Worm (Caenorhabditis elegans): ENCODE results near the gene pph-1.

Gene pph-1

DNA sequence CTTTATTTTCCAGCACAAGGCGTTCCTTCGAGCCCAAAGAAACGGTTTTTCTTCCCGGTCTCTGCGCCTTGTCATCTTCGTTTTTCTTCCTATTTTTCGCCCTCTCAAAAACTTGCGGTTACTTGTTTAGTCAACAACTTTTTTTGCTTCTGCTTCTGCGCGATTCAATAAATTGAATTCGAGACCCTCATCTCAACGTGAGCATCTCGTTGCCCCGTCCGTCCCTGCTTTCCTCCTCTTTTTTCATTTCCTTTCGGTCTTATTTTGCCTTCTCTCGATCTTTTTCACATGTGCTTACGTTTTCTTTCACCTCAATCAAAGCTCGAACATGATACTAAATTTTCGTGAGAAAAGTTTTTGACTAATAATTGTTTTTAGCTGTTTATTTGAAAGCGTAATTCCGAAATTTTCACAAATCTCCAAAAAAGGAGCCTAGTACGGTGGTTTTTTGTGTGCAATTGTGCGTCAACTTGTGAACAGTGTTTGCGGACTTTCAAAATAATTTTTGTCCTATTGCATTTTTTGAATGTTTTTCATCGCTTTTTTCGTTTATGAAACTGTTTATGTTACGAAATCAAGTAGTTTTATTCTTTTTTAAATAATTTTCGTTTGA lies 22.3 kb upstream of the pph-1 start:
- TF ChIP-seq cebp-1 (GFP tag; IDR thresholded peaks at IDR 0.05), result no peak
- peak; percentile 11 for TF ChIP-seq cebp-1 (tag; optimal IDR thresholded peaks at IDR 0.05)
- TF ChIP-seq snpc-4 (GFP tag; optimal IDR thresholded peaks at IDR 0.05), result no peak
- TF ChIP-seq snpc-4 (tag; optimal IDR thresholded peaks at IDR 0.05), result no peak
- no peak for TF ChIP-seq Y56A3A.18 (GFP tag; IDR thresholded peaks at IDR 0.05)
- no peak for TF ChIP-seq akir-1 (GFP tag; optimal IDR thresholded peaks at IDR 0.05)
- TF ChIP-seq nfyb-1 (GFP tag; IDR thresholded peaks at IDR 0.05), result no peak
- TF ChIP-seq C17E4.6 (GFP tag; IDR thresholded peaks at IDR 0.05), result no peak
- no peak for TF ChIP-seq Y95B8A.8 (GFP tag; IDR thresholded peaks at IDR 0.05)
- no peak for TF ChIP-seq ceh-79 (tag; optimal IDR thresholded peaks at IDR 0.05)
- no peak for TF ChIP-seq madf-8 (GFP tag; conservative IDR thresholded peaks at IDR 0.05)
- no peak for TF ChIP-seq ztf-28 (GFP tag; IDR thresholded peaks at IDR 0.05)
- no peak for TF ChIP-seq repo-1 (tag; optimal IDR thresholded peaks at IDR 0.05)
- no peak for TF ChIP-seq nfya-1 (tag; optimal IDR thresholded peaks at IDR 0.05; ENCODE audit: borderline replicate concordance, insufficient read depth)
- peak; percentile 51 for TF ChIP-seq lsl-1 (GFP tag; optimal IDR thresholded peaks at IDR 0.05)
- no peak for TF ChIP-seq ceh-91 (GFP tag; IDR thresholded peaks at IDR 0.05)
- no peak for TF ChIP-seq D2030.7 (GFP tag; IDR thresholded peaks at IDR 0.05)
- no peak for TF ChIP-seq lsy-27 (tag; optimal IDR thresholded peaks at IDR 0.05; ENCODE audit: borderline replicate concordance, insufficient read depth)

ce11 chrV:10681117-10681959 lies 21.0 kb upstream of the pph-1 start:
- TF ChIP-seq Y67H2A.10 (GFP tag; conservative IDR thresholded peaks at IDR 0.05) (no peak), C06A6.2 (GFP tag; conservative IDR thresholded peaks at IDR 0.05) (no peak), ets-4 (GFP tag; optimal IDR thresholded peaks at IDR 0.05) (no peak), F52B5.7 (tag; optimal IDR thresholded peaks at IDR 0.05) (peak; percentile 33), F49E8.2 (tag; optimal IDR thresholded peaks at IDR 0.05; ENCODE audit: insufficient read depth) (no peak), chd-7 (tag; optimal IDR thresholded peaks at IDR 0.05) (peak; percentile 27), sea-2 (GFP tag; IDR thresholded peaks at IDR 0.05) (no peak), hrde-1 (tag; optimal IDR thresholded peaks at IDR 0.05; ENCODE audit: borderline replicate concordance) (no peak), snpc-1.3 (tag; optimal IDR thresholded peaks at IDR 0.05; ENCODE audit: insufficient read depth) (no peak), atf-7 (tag; optimal IDR thresholded peaks at IDR 0.05) (no peak), tbx-9 (tag; optimal IDR thresholded peaks at IDR 0.05; ENCODE audit: borderline replicate concordance) (no peak), B0336.3 (GFP tag; IDR thresholded peaks at IDR 0.05) (peak; percentile 79; the same call in 1 of the 2 replicates), ZK185.1 (tag; optimal IDR thresholded peaks at IDR 0.05; ENCODE audit: poor library complexity, severe bottlenecking) (no peak), ztf-3 (GFP tag; optimal IDR thresholded peaks at IDR 0.05) (no peak), ztf-22 (GFP tag; optimal IDR thresholded peaks at IDR 0.05) (peak; percentile 42), ekl-4 (GFP tag; IDR thresholded peaks at IDR 0.05) (no peak), die-1 (tag; optimal IDR thresholded peaks at IDR 0.05) (peak; percentile 33), unc-62 (GFP tag; optimal IDR thresholded peaks at IDR 0.05) (no peak), nhr-27 (tag; optimal IDR thresholded peaks at IDR 0.05) (no peak), cebp-2 (GFP tag; IDR thresholded peaks at IDR 0.05) (no peak), lsy-27 (tag; optimal IDR thresholded peaks at IDR 0.05; ENCODE audit: borderline replicate concordance, insufficient read depth) (no peak), aptf-2 (GFP tag; conservative IDR thresholded peaks at IDR 0.05) (no peak), him-1 (tag; optimal IDR thresholded peaks at IDR 0.05) (no peak), snpc-1.1 (tag; optimal IDR thresholded peaks at IDR 0.05; ENCODE audit: insufficient read depth) (no peak), athp-1 (tag; optimal IDR thresholded peaks at IDR 0.05) (no peak), snpc-4 (GFP tag; optimal IDR thresholded peaks at IDR 0.05) (no peak), snpc-4 (tag; optimal IDR thresholded peaks at IDR 0.05) (peak in 1 of 4 experiments; percentile 2), lin-35 (GFP tag; optimal IDR thresholded peaks at IDR 0.05) (no peak), egrh-3 (GFP tag; IDR thresholded peaks at IDR 0.05) (no peak)
